Worm (Caenorhabditis elegans) whole organism, late embryonic: Measurements from ENCODE around the gene Y38E10A.28.

Experiments used
- C08G9.2 ChIP-seq: sonication (generic microtip); optimal IDR thresholded peaks from 2 replicates; lab custom pipeline; 2016; ENCODE audit warnings: mild to moderate bottlenecking, missing genetic modification characterization, moderate library complexity, missing compliant biosample characterization
- C38D4.7 ChIP-seq: fragments of 200-800 bp; sonication (Bioruptor generic); optimal IDR thresholded peaks from 2 replicates; lab custom pipeline; 2018; ENCODE audit warnings: mild to moderate bottlenecking, missing genetic modification characterization, moderate library complexity, missing compliant biosample characterization
- K02D7.2 ChIP-seq: sonication (generic microtip); optimal IDR thresholded peaks from 2 replicates; lab custom pipeline; 2017; ENCODE audit warnings: mild to moderate bottlenecking, missing genetic modification characterization, missing compliant biosample characterization
- K09A11.1 ChIP-seq: sonication (generic microtip); optimal IDR thresholded peaks from 2 replicates; lab custom pipeline; 2017; ENCODE audit warnings: antibody characterized with exemption, mild to moderate bottlenecking, missing genetic modification characterization, missing compliant biosample characterization; ENCODE audit not compliant: insufficient read depth
- T23F11.4 ChIP-seq: fragments of 200-800 bp; sonication (Bioruptor generic); optimal IDR thresholded peaks from 2 replicates; lab custom pipeline; 2018; ENCODE audit warnings: mild to moderate bottlenecking, missing genetic modification characterization, missing compliant biosample characterization
- ceh-14 ChIP-seq: sonication (generic microtip); optimal IDR thresholded peaks from 2 replicates; lab custom pipeline; 2016; ENCODE audit warnings: missing genotype, missing genetic modification characterization, missing compliant biosample characterization
- ceh-18 ChIP-seq: sonication (generic microtip); optimal IDR thresholded peaks from 2 replicates; lab custom pipeline; 2016; ENCODE audit warnings: missing genetic modification characterization, missing compliant biosample characterization
- ceh-22 ChIP-seq: sonication (generic microtip); optimal IDR thresholded peaks from 2 replicates; lab custom pipeline; 2017; ENCODE audit warnings: missing biosample characterization, missing genetic modification characterization
- ceh-24 ChIP-seq: sonication (generic microtip); optimal IDR thresholded peaks from 2 replicates; lab custom pipeline; 2016; ENCODE audit warnings: mild to moderate bottlenecking, missing genetic modification characterization, missing compliant biosample characterization
- ceh-34 ChIP-seq: sonication (generic microtip); optimal IDR thresholded peaks from 2 replicates; lab custom pipeline; 2016; ENCODE audit warnings: mild to moderate bottlenecking, missing genetic modification characterization, missing compliant biosample characterization
- ceh-45 ChIP-seq: fragments of 200-800 bp; sonication (Bioruptor generic); IDR thresholded peaks from 2 replicates; pipeline ENCODE4 v1.3.6; 2022; ENCODE audit warnings: missing genetic modification reagents, missing genetic modification characterization, missing compliant biosample characterization
- ceh-6 ChIP-seq: fragments of 200-800 bp; sonication (Bioruptor generic); optimal IDR thresholded peaks from 2 replicates; lab custom pipeline; 2018; ENCODE audit warnings: mild to moderate bottlenecking, missing genetic modification characterization, missing compliant biosample characterization
- che-1 ChIP-seq: sonication (generic microtip); optimal IDR thresholded peaks from 2 replicates; lab custom pipeline; 2016; ENCODE audit warnings: mild to moderate bottlenecking, missing genetic modification characterization, missing compliant biosample characterization
- dmd-4 ChIP-seq: sonication (generic microtip); optimal IDR thresholded peaks from 2 replicates; lab custom pipeline; 2016; ENCODE audit warnings: borderline replicate concordance, missing genetic modification characterization, missing compliant biosample characterization
- dve-1 ChIP-seq: sonication (generic microtip); optimal IDR thresholded peaks from 2 replicates; lab custom pipeline; 2017; ENCODE audit warnings: antibody characterized with exemption, mild to moderate bottlenecking, missing genetic modification characterization, missing compliant biosample characterization
- elt-4 ChIP-seq: sonication (generic microtip); optimal IDR thresholded peaks from 2 replicates; lab custom pipeline; 2016; ENCODE audit warnings: missing genetic modification characterization, missing compliant biosample characterization
- eyg-1 ChIP-seq: sonication (generic microtip); optimal IDR thresholded peaks from 2 replicates; lab custom pipeline; 2016; ENCODE audit warnings: missing genotype, missing genetic modification characterization, missing compliant biosample characterization
- fkh-10 ChIP-seq: fragments of 150-350 bp; optimal IDR thresholded peaks from 2 replicates; lab custom pipeline; 2014; ENCODE audit warnings: missing biosample characterization, missing genetic modification reagents, missing genetic modification characterization
- fkh-6 ChIP-seq: sonication (generic microtip); optimal IDR thresholded peaks from 2 replicates; lab custom pipeline; 2016; ENCODE audit warnings: missing genetic modification characterization, missing compliant biosample characterization
- gmeb-2 ChIP-seq: sonication (generic microtip); optimal IDR thresholded peaks from 2 replicates; lab custom pipeline; 2016; ENCODE audit warnings: missing genetic modification characterization, inconsistent platforms, missing compliant biosample characterization
- lim-6 ChIP-seq: sonication (generic microtip); optimal IDR thresholded peaks from 2 replicates; lab custom pipeline; 2016; ENCODE audit warnings: missing genetic modification characterization, missing compliant biosample characterization
- lin-11 ChIP-seq: fragments of 200-800 bp; sonication (Bioruptor generic); optimal IDR thresholded peaks from 2 replicates; lab custom pipeline; 2018; ENCODE audit warnings: mild to moderate bottlenecking, missing genetic modification characterization, missing compliant biosample characterization
- madf-2 ChIP-seq: sonication (generic microtip); optimal IDR thresholded peaks from 2 replicates; lab custom pipeline; 2017; ENCODE audit warnings: missing genetic modification characterization, missing compliant biosample characterization
- mec-3 ChIP-seq: sonication (generic microtip); optimal IDR thresholded peaks from 2 replicates; lab custom pipeline; 2016; ENCODE audit warnings: borderline replicate concordance, missing genetic modification characterization, missing compliant biosample characterization
- nhr-11 ChIP-seq: fragments of 150-350 bp; optimal IDR thresholded peaks from 2 replicates; lab custom pipeline; 2014; ENCODE audit warnings: missing biosample characterization, missing genetic modification characterization
- nhr-232 ChIP-seq: sonication (generic microtip); optimal IDR thresholded peaks from 2 replicates; lab custom pipeline; 2016; ENCODE audit warnings: missing genetic modification characterization, missing compliant biosample characterization
- odd-2 ChIP-seq: sonication (generic microtip); optimal IDR thresholded peaks from 2 replicates; lab custom pipeline; 2017; ENCODE audit warnings: antibody characterized with exemption, mild to moderate bottlenecking, missing genetic modification characterization, missing compliant biosample characterization
- pat-9 ChIP-seq: fragments of 200-800 bp; sonication (Bioruptor generic); optimal IDR thresholded peaks from 2 replicates; lab custom pipeline; 2018; ENCODE audit warnings: mild to moderate bottlenecking, missing genetic modification characterization, moderate library complexity, missing compliant biosample characterization
- pax-1 ChIP-seq: fragments of 150-350 bp; optimal IDR thresholded peaks from 2 replicates; lab custom pipeline; 2014; ENCODE audit warnings: missing biosample characterization, missing genetic modification characterization
- pha-4 ChIP-seq: fragments of 150-350 bp; optimal IDR thresholded peaks from 2 replicates; lab custom pipeline; 2018; ENCODE audit warnings: missing biosample characterization, missing genetic modification reagents, missing genetic modification characterization
- sox-4 ChIP-seq: sonication (generic microtip); optimal IDR thresholded peaks from 2 replicates; lab custom pipeline; 2017; ENCODE audit warnings: mild to moderate bottlenecking, missing genetic modification characterization, inconsistent platforms, missing compliant biosample characterization
- tbx-2 ChIP-seq: sonication (generic microtip); optimal IDR thresholded peaks from 2 replicates; lab custom pipeline; 2016; ENCODE audit warnings: missing genetic modification characterization, missing compliant biosample characterization
- tbx-7 ChIP-seq: sonication (generic microtip); optimal IDR thresholded peaks from 2 replicates; lab custom pipeline; 2016; ENCODE audit warnings: missing genotype, missing genetic modification characterization, missing compliant biosample characterization
- ttx-3 ChIP-seq: sonication (generic microtip); optimal IDR thresholded peaks from 2 replicates; lab custom pipeline; 2016; ENCODE audit warnings: missing genetic modification reagents, missing genetic modification characterization, missing compliant biosample characterization
- unc-55 ChIP-seq: sonication (generic microtip); optimal IDR thresholded peaks from 2 replicates; lab custom pipeline; 2017; ENCODE audit warnings: missing biosample characterization, missing genetic modification reagents, missing genetic modification characterization
- unc-86 ChIP-seq: sonication (generic microtip); optimal IDR thresholded peaks from 2 replicates; lab custom pipeline; 2016; ENCODE audit warnings: missing genetic modification characterization, missing compliant biosample characterization
- zip-5 ChIP-seq: sonication (generic microtip); optimal IDR thresholded peaks from 2 replicates; lab custom pipeline; 2016; ENCODE audit warnings: missing genetic modification characterization, missing compliant biosample characterization
- ztf-16 ChIP-seq: sonication (generic microtip); optimal IDR thresholded peaks from 2 replicates; lab custom pipeline; 2017; ENCODE audit warnings: missing genetic modification characterization, missing compliant biosample characterization

Gene Y38E10A.28

ce11 chrII:12669342-12669741 is 39.9 kb downstream of the Y38E10A.28 start:
- TF ChIP-seq nhr-232 = no peak
- TF ChIP-seq K02D7.2 (tag; lab: Kevin White, UChicago) = no peak
- TF ChIP-seq ceh-22 (tag; lab: Kevin White, UChicago) = no peak
- no peak for TF ChIP-seq madf-2 (tag; lab: Kevin White, UChicago)
- TF ChIP-seq unc-86 (tag; lab: Kevin White, UChicago) = no peak
- no peak for TF ChIP-seq tbx-2 (tag; lab: Kevin White, UChicago)
- no peak for TF ChIP-seq ttx-3 (tag; lab: Kevin White, UChicago)
- TF ChIP-seq ztf-16 (tag; lab: Kevin White, UChicago) = no peak
- TF ChIP-seq zip-5 (tag; lab: Kevin White, UChicago) = no peak
- TF ChIP-seq C08G9.2 (tag; lab: Kevin White, UChicago) = no peak
- TF ChIP-seq dve-1 = no peak
- no peak for TF ChIP-seq mec-3

- TF ChIP-seq fkh-10 (GFP tag; lab: Kevin White, UChicago) (no peak), T23F11.4 (GFP tag; lab: Kevin White, UChicago) (no peak), odd-2 (tag; lab: Kevin White, UChicago) (no peak), ceh-18 (tag; lab: Kevin White, UChicago) (no peak), C38D4.7 (GFP tag; lab: Kevin White, UChicago) (no peak), lim-6 (no peak), ceh-6 (GFP tag; lab: Kevin White, UChicago) (no peak), eyg-1 (no peak)
These were observed 40.4 kb downstream of the Y38E10A.28 start for ce11 chrII:12669882-12670281.

ce11 chrII:12670877-12671864 is 41.7 kb downstream of the Y38E10A.28 start:
- no peak for TF ChIP-seq dve-1
- TF ChIP-seq odd-2 (tag; lab: Kevin White, UChicago) = no peak
- no peak for TF ChIP-seq pha-4
- no peak for TF ChIP-seq fkh-6 (tag; lab: Kevin White, UChicago)
- TF ChIP-seq gmeb-2 = no peak
- TF ChIP-seq ceh-22 (tag; lab: Kevin White, UChicago) = no peak
- no peak for TF ChIP-seq ceh-6 (GFP tag; lab: Kevin White, UChicago)
- TF ChIP-seq K09A11.1 (tag; lab: Kevin White, UChicago) = no peak
- no peak for TF ChIP-seq ceh-18 (tag; lab: Kevin White, UChicago)
- no peak for TF ChIP-seq lin-11
- no peak for TF ChIP-seq pat-9 (tag; lab: Kevin White, UChicago)
- TF ChIP-seq K02D7.2 (tag; lab: Kevin White, UChicago) = no peak
- TF ChIP-seq che-1 = no peak
- TF ChIP-seq ceh-14 (tag; lab: Kevin White, UChicago) = no peak
- TF ChIP-seq ceh-34 = no peak

ce11 chrII:12671892-12672291 is 42.4 kb downstream of the Y38E10A.28 start:
- no peak for TF ChIP-seq tbx-7 (tag; lab: Kevin White, UChicago)
- no peak for TF ChIP-seq unc-55
- no peak for TF ChIP-seq ceh-22 (tag; lab: Kevin White, UChicago)
- TF ChIP-seq ceh-24 (tag; lab: Kevin White, UChicago) = no peak
- no peak for TF ChIP-seq zip-5 (tag; lab: Kevin White, UChicago)
- TF ChIP-seq, all 69 proteins: peak for 0

- TF ChIP-seq lim-6 (no peak), elt-4 (tag; lab: Kevin White, UChicago) (no peak), pax-1 (tag; lab: Kevin White, UChicago) (no peak), sox-4 (tag; lab: Kevin White, UChicago) (no peak), ceh-45 (no peak), dmd-4 (tag; lab: Kevin White, UChicago) (no peak), unc-55 (no peak), nhr-11 (no peak), lin-11 (no peak), nhr-232 (no peak)
These were observed 43.0 kb downstream of the Y38E10A.28 start for ce11 chrII:12672512-12672911.
